Worm (Caenorhabditis elegans) whole organism, L2 larva: ENCODE data around the gene prde-1.

Source experiments
- nhr-77 ChIP-seq: fragments of 150-350 bp; optimal IDR thresholded peaks from 2 replicates; lab custom pipeline; 2014; ENCODE audit warnings: missing biosample characterization, missing genetic modification characterization
- sem-4 ChIP-seq: fragments of 150-350 bp; optimal IDR thresholded peaks from 2 replicates; lab custom pipeline; 2014; ENCODE audit warnings: missing biosample characterization, missing genetic modification reagents, missing genetic modification characterization

DNA sequence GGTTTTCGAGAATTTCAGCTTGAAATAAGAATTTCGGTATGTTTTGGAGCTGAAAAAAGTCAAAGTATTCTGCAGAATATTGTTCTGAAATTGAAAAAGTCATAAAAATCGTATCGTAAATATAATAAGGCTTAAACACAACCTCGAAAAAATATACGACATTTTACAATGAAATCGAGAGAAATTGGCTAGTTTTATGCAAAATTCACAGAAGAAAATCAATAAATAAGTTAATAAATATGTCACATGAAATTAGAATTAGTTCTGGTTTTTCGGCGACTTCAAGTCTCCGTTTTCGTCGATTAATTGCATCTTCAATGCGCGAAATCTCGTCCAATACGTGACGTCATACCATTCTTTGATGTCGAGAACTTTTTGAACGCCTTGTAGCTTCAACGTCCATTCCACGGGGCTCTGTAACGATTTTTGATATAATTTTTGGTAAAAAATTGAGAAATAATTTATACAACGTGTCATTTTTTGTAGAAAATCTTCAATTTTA is 39.4 kb downstream of the prde-1 start, which contains the start of gene atx-3:
- TF ChIP-seq sem-4 (tag; lab: Kevin White, UChicago) (no peak), nhr-77 (tag; lab: Kevin White, UChicago) (no peak)
